Fruit fly (Drosophila melanogaster): ENCODE measurements around the gene Elo68beta.
A peak's percentile ranks its signal among the peaks of the same experiment; 100 is the strongest.

The Elo68beta gene

DNA sequence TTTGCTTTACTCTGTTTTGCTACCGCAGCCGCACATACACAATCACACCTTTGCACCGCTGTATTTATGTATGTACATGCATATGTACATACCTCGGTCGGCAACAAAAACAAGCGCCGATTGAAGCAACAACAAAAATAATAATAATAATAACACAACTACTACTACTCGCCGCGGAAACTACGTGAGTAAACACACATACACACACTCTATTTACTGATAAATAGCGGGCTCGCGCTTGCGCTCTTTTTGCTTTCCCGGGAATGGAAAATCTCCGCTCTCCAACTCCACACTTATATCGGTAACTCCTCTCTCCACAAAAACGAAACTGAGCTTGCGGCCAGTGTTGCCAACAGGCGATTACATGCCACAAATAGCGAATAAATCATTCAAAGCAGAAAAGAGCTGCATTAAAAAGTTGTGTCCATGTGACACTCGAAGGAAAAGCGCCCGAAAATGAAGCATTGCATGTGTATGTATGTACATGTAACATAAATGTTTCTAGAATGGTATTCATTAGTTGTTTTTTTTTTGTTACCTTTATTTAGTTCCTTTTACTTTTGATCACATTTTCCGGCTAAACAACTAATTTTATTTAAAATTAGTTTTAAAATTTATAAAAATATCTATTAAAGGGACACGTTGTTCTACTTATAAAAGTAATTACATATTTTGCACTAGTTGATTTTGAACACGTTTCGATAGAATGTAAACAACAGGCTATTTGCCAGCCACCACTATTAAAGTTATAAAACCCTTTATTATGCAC lies 17.3 kb upstream of the Elo68beta start (continued):
- TF ChIP-seq CG31224 (GFP tag; IDR thresholded peaks at IDR 0.05) (no peak), CG6272 (GFP tag; IDR thresholded peaks at IDR 0.05) (no peak), CG14441 (GFP tag; IDR thresholded peaks at IDR 0.05) (peak; percentile 53; the same call in 1 of the 2 replicates), CG8765 (GFP tag; IDR thresholded peaks at IDR 0.05) (no peak), CG2678 (tag; optimal IDR thresholded peaks at IDR 0.05) (peak; percentile 84), slou (GFP tag; optimal IDR thresholded peaks at IDR 0.05) (peak; percentile 22), Scr (GFP tag; IDR thresholded peaks at IDR 0.05; ENCODE audit: partially characterized antibody) (no peak), sens (GFP tag) (peak; percentile 87), pum (GFP tag; optimal IDR thresholded peaks at IDR 0.05) (peak; percentile 40), CG8388 (GFP tag; optimal IDR thresholded peaks at IDR 0.05) (peak; percentile 20), abd-A (tag; optimal IDR thresholded peaks at IDR 0.05) (peak; percentile 98), aop (GFP tag; IDR thresholded peaks at IDR 0.05) (no peak), bbx (GFP tag; IDR thresholded peaks at IDR 0.05; ENCODE audit: partially characterized antibody) (peak; percentile 26; the same call in 1 of the 2 replicates), so (GFP tag; IDR thresholded peaks at IDR 0.05) (peak; percentile 91; the same call in 2 of the 3 replicates), hbn (GFP tag; IDR thresholded peaks at IDR 0.05; ENCODE audit: partially characterized antibody) (0 out of 2 replicates have a peak, but pooled peaks have one; percentile 35), CG13624 (GFP tag; optimal IDR thresholded peaks at IDR 0.05) (peak; percentile 37), CG6854 (GFP tag; optimal IDR thresholded peaks at IDR 0.05) (peak; percentile 71), CG8478 (optimal IDR thresholded peaks at IDR 0.05) (no peak), klu (GFP tag; IDR thresholded peaks at IDR 0.05) (no peak), Blimp-1 (GFP tag; optimal IDR thresholded peaks at IDR 0.05) (peak; percentile 55), Aef1 (GFP tag; IDR thresholded peaks at IDR 0.05) (peak; percentile 50; the same call in 1 of the 3 replicates), gcm (GFP tag; optimal IDR thresholded peaks at IDR 0.05) (peak; percentile 66), Lhr (GFP tag; optimal IDR thresholded peaks at IDR 0.05) (peak; percentile 37), CG12219 (GFP tag; optimal IDR thresholded peaks at IDR 0.05) (peak; percentile 76), Doc2 (GFP tag; IDR thresholded peaks at IDR 0.05) (no peak), Kr (GFP tag; optimal IDR thresholded peaks at IDR 0.05) (peak; percentile 83), CG10543 (GFP tag; optimal IDR thresholded peaks at IDR 0.05) (peak; percentile 98), trh (GFP tag; optimal IDR thresholded peaks at IDR 0.05) (peak; percentile 19), jumu (GFP tag; optimal IDR thresholded peaks at IDR 0.05) (peak; percentile 39), dimm (GFP tag; IDR thresholded peaks at IDR 0.05) (no peak), pb (GFP tag; optimal IDR thresholded peaks at IDR 0.05) (no peak), MTF-1 (GFP tag; optimal IDR thresholded peaks at IDR 0.05; ENCODE audit: borderline replicate concordance) (peak; percentile 86), Sry-δ (GFP tag; optimal IDR thresholded peaks at IDR 0.05) (no peak), CG14667 (GFP tag; IDR thresholded peaks at IDR 0.05) (no peak), esg (GFP tag; conservative IDR thresholded peaks at IDR 0.05) (no peak), org-1 (GFP tag; optimal IDR thresholded peaks at IDR 0.05) (peak; percentile 75), CG7271 (tag; optimal IDR thresholded peaks at IDR 0.05) (peak; percentile 71), CG15514 (GFP tag; optimal IDR thresholded peaks at IDR 0.05) (peak; percentile 73), CG10431 (GFP tag; optimal IDR thresholded peaks at IDR 0.05) (peak; percentile 86), danr (GFP tag; IDR thresholded peaks at IDR 0.05) (peak; percentile 20; the same call in 1 of the 2 replicates), insv (GFP tag; optimal IDR thresholded peaks at IDR 0.05) (peak in 1 of 2 experiments; percentile 78), amos (GFP tag; IDR thresholded peaks at IDR 0.05; ENCODE audit: partially characterized antibody) (no peak; the same call in 1 of the 2 replicates), CG2199 (GFP tag; IDR thresholded peaks at IDR 0.05) (0 out of 3 replicates have a peak, but pooled peaks have one; percentile 71), sug (tag; optimal IDR thresholded peaks at IDR 0.05) (peak; percentile 85), CG12769 (tag; optimal IDR thresholded peaks at IDR 0.05) (peak; percentile 91), Dad (GFP tag; optimal IDR thresholded peaks at IDR 0.05) (peak; percentile 60), CG30431 (GFP tag; optimal IDR thresholded peaks at IDR 0.05) (no peak), dati (GFP tag; IDR thresholded peaks at IDR 0.05) (no peak), CG17385 (GFP tag; optimal IDR thresholded peaks at IDR 0.05) (peak; percentile 68)
